Worm (Caenorhabditis elegans) whole organism, late embryonic: ENCODE data around the gene Y68A4A.13.

Experiments
- C08G9.2 ChIP-seq: sonication (generic microtip); optimal IDR thresholded peaks from 2 replicates; lab custom pipeline; 2016; ENCODE audit warnings: mild to moderate bottlenecking, missing genetic modification characterization, moderate library complexity, missing compliant biosample characterization
- F13H6.1 ChIP-seq: sonication (generic microtip); optimal IDR thresholded peaks from 2 replicates; lab custom pipeline; 2016; ENCODE audit warnings: missing genetic modification characterization, missing compliant biosample characterization
- K02D7.2 ChIP-seq: sonication (generic microtip); optimal IDR thresholded peaks from 2 replicates; lab custom pipeline; 2017; ENCODE audit warnings: mild to moderate bottlenecking, missing genetic modification characterization, missing compliant biosample characterization
- K09A11.1 ChIP-seq: sonication (generic microtip); optimal IDR thresholded peaks from 2 replicates; lab custom pipeline; 2017; ENCODE audit warnings: antibody characterized with exemption, mild to moderate bottlenecking, missing genetic modification characterization, missing compliant biosample characterization; ENCODE audit not compliant: insufficient read depth
- ahr-1 ChIP-seq: sonication (generic microtip); optimal IDR thresholded peaks from 2 replicates; lab custom pipeline; 2016; ENCODE audit warnings: missing genetic modification characterization, missing compliant biosample characterization
- ceh-14 ChIP-seq: sonication (generic microtip); optimal IDR thresholded peaks from 2 replicates; lab custom pipeline; 2016; ENCODE audit warnings: missing genotype, missing genetic modification characterization, missing compliant biosample characterization
- ceh-19 ChIP-seq: fragments of 200-800 bp; sonication (Bioruptor generic); optimal IDR thresholded peaks from 2 replicates; lab custom pipeline; 2018; ENCODE audit warnings: mild to moderate bottlenecking, missing genetic modification characterization, missing compliant biosample characterization
- ceh-2 ChIP-seq: sonication (generic microtip); optimal IDR thresholded peaks from 2 replicates; lab custom pipeline; 2016; ENCODE audit warnings: missing genotype, missing genetic modification characterization, missing compliant biosample characterization
- ceh-22 ChIP-seq: sonication (generic microtip); optimal IDR thresholded peaks from 2 replicates; lab custom pipeline; 2017; ENCODE audit warnings: missing biosample characterization, missing genetic modification characterization
- ceh-31 ChIP-seq: sonication (generic microtip); optimal IDR thresholded peaks from 2 replicates; lab custom pipeline; 2016; ENCODE audit warnings: missing genetic modification characterization, missing compliant biosample characterization
- ceh-45 ChIP-seq: fragments of 200-800 bp; sonication (Bioruptor generic); IDR thresholded peaks from 2 replicates; pipeline ENCODE4 v1.3.6; 2022; ENCODE audit warnings: missing genetic modification reagents, missing genetic modification characterization, missing compliant biosample characterization
- ceh-6 ChIP-seq: fragments of 200-800 bp; sonication (Bioruptor generic); optimal IDR thresholded peaks from 2 replicates; lab custom pipeline; 2018; ENCODE audit warnings: mild to moderate bottlenecking, missing genetic modification characterization, missing compliant biosample characterization
- ceh-9 ChIP-seq: sonication (generic microtip); optimal IDR thresholded peaks from 2 replicates; lab custom pipeline; 2016; ENCODE audit warnings: mild to moderate bottlenecking, missing genetic modification characterization, inconsistent platforms, missing compliant biosample characterization
- elt-2 ChIP-seq: sonication (generic microtip); optimal IDR thresholded peaks from 2 replicates; lab custom pipeline; 2016; ENCODE audit warnings: missing genetic modification reagents, missing genetic modification characterization, missing compliant biosample characterization
- ets-4 ChIP-seq: sonication (generic microtip); optimal IDR thresholded peaks from 2 replicates; lab custom pipeline; 2016; ENCODE audit warnings: missing genetic modification characterization, missing compliant biosample characterization
- fkh-10 ChIP-seq: fragments of 150-350 bp; optimal IDR thresholded peaks from 2 replicates; lab custom pipeline; 2014; ENCODE audit warnings: missing biosample characterization, missing genetic modification reagents, missing genetic modification characterization
- hlh-15 ChIP-seq: sonication (generic microtip); optimal IDR thresholded peaks from 2 replicates; lab custom pipeline; 2016; ENCODE audit warnings: missing genetic modification characterization, missing compliant biosample characterization
- hlh-30 ChIP-seq: sonication (generic microtip); optimal IDR thresholded peaks from 2 replicates; lab custom pipeline; 2017; ENCODE audit warnings: antibody characterized with exemption, missing genetic modification characterization, missing compliant biosample characterization; ENCODE audit not compliant: insufficient read depth
- hlh-6 ChIP-seq: sonication (generic microtip); optimal IDR thresholded peaks from 2 replicates; lab custom pipeline; 2016; ENCODE audit warnings: missing genotype, missing genetic modification characterization, missing compliant biosample characterization
- madf-2 ChIP-seq: sonication (generic microtip); optimal IDR thresholded peaks from 2 replicates; lab custom pipeline; 2017; ENCODE audit warnings: missing genetic modification characterization, missing compliant biosample characterization
- nfya-1 ChIP-seq: sonication (generic microtip); optimal IDR thresholded peaks from 2 replicates; lab custom pipeline; 2017; ENCODE audit warnings: missing genetic modification characterization, mild to moderate bottlenecking, missing compliant biosample characterization, antibody characterized with exemption, moderate library complexity
- pax-1 ChIP-seq: fragments of 150-350 bp; optimal IDR thresholded peaks from 2 replicates; lab custom pipeline; 2014; ENCODE audit warnings: missing biosample characterization, missing genetic modification characterization
- pha-2 ChIP-seq: sonication (generic microtip); optimal IDR thresholded peaks from 2 replicates; lab custom pipeline; 2017; ENCODE audit warnings: mild to moderate bottlenecking, missing genetic modification characterization, missing compliant biosample characterization
- rnt-1 ChIP-seq: sonication (generic microtip); optimal IDR thresholded peaks from 2 replicates; lab custom pipeline; 2016; ENCODE audit warnings: missing genetic modification characterization, missing compliant biosample characterization
- sdc-2 ChIP-seq: sonication (generic microtip); optimal IDR thresholded peaks from 2 replicates; lab custom pipeline; 2016; ENCODE audit warnings: missing genotype, missing genetic modification characterization, missing compliant biosample characterization
- syd-9 ChIP-seq: sonication (generic microtip); optimal IDR thresholded peaks from 2 replicates; lab custom pipeline; 2016; ENCODE audit warnings: mild to moderate bottlenecking, missing genetic modification characterization, moderate library complexity, missing compliant biosample characterization
- tbx-7 ChIP-seq: sonication (generic microtip); optimal IDR thresholded peaks from 2 replicates; lab custom pipeline; 2016; ENCODE audit warnings: missing genotype, missing genetic modification characterization, missing compliant biosample characterization
- ttx-3 ChIP-seq: sonication (generic microtip); optimal IDR thresholded peaks from 2 replicates; lab custom pipeline; 2016; ENCODE audit warnings: missing genetic modification reagents, missing genetic modification characterization, missing compliant biosample characterization
- unc-3 ChIP-seq, 2 experiments: fragments of 200-800 bp in 1 of 2; sonication (Bioruptor generic) in 1 of 2; sonication (generic microtip) in 1 of 2; conservative IDR thresholded peaks in 1 of 2; optimal IDR thresholded peaks in 1 of 2; 2 replicates each; pipeline versions ENCODE4 v1.3.6 to Lab custom; 2016 to 2022; ENCODE audit warnings: missing compliant biosample characterization in 2 of 2, missing genetic modification characterization in 2 of 2, missing genetic modification reagents in 1 of 2
- unc-42 ChIP-seq: sonication (generic microtip); optimal IDR thresholded peaks from 2 replicates; lab custom pipeline; 2016; ENCODE audit warnings: missing genotype, missing genetic modification characterization, missing compliant biosample characterization
- unc-86 ChIP-seq: sonication (generic microtip); optimal IDR thresholded peaks from 2 replicates; lab custom pipeline; 2016; ENCODE audit warnings: missing genetic modification characterization, missing compliant biosample characterization
- zip-5 ChIP-seq: sonication (generic microtip); optimal IDR thresholded peaks from 2 replicates; lab custom pipeline; 2016; ENCODE audit warnings: missing genetic modification characterization, missing compliant biosample characterization
- ztf-16 ChIP-seq: sonication (generic microtip); optimal IDR thresholded peaks from 2 replicates; lab custom pipeline; 2017; ENCODE audit warnings: missing genetic modification characterization, missing compliant biosample characterization

Y68A4A.13 gene

ce11 chrV:17170822-17171221 is 37.1 kb downstream of the Y68A4A.13 start, which contains the start of gene srw-51:
TSS of gene srw-51 (minus strand) at chrV:17170922.
- no peak for TF ChIP-seq ahr-1 (tag; lab: Kevin White, UChicago)
- TF ChIP-seq pha-2: no peak
- no peak for TF ChIP-seq ceh-9 (tag; lab: Kevin White, UChicago)
- TF ChIP-seq zip-5: no peak
- no peak for TF ChIP-seq madf-2
- TF ChIP-seq fkh-10 (GFP tag; lab: Kevin White, UChicago): no peak
- no peak for TF ChIP-seq pax-1 (tag; lab: Kevin White, UChicago)
- no peak for TF ChIP-seq ets-4
- no peak for TF ChIP-seq nfya-1 (tag; lab: Kevin White, UChicago)
- no peak for TF ChIP-seq unc-42
- no peak for TF ChIP-seq ceh-19 (GFP tag; lab: Kevin White, UChicago)

- no peak for TF ChIP-seq K09A11.1 (tag; lab: Kevin White, UChicago)
- no peak for TF ChIP-seq C08G9.2
- no peak for TF ChIP-seq K02D7.2 (tag; lab: Kevin White, UChicago)
- TF ChIP-seq elt-2 (tag; lab: Kevin White, UChicago): no peak
- TF ChIP-seq ceh-45 (GFP tag; lab: Robert Waterston, UW): no peak
- TF ChIP-seq ceh-31 (tag; lab: Kevin White, UChicago): no peak
- TF ChIP-seq, all 69 proteins: peak for 0
Measured at ce11 chrV:17167457-17167856, 40.5 kb downstream of the Y68A4A.13 start, which contains the start of gene srz-66. TSS of gene srz-66 (minus strand) at chrV:17167557.

- no peak for TF ChIP-seq hlh-30 (tag; lab: Kevin White, UChicago)
- no peak for TF ChIP-seq ztf-16
- TF ChIP-seq C08G9.2: no peak
- no peak for TF ChIP-seq ceh-2
- TF ChIP-seq F13H6.1: no peak
- TF ChIP-seq sdc-2 (tag; lab: Kevin White, UChicago): no peak
- TF ChIP-seq ceh-14: no peak
- TF ChIP-seq hlh-15 (tag; lab: Kevin White, UChicago): no peak
- no peak for TF ChIP-seq elt-2 (tag; lab: Kevin White, UChicago)
- no peak for TF ChIP-seq tbx-7 (tag; lab: Kevin White, UChicago)
- no peak for TF ChIP-seq ttx-3
- TF ChIP-seq hlh-6: no peak
- no peak for TF ChIP-seq ceh-22 (tag; lab: Kevin White, UChicago)
- no peak for TF ChIP-seq unc-3 (GFP tag; conservative IDR thresholded peaks at IDR 0.05; lab: Robert Waterston, UW)
- no peak for TF ChIP-seq unc-3 (tag; optimal IDR thresholded peaks at IDR 0.05; lab: Kevin White, UChicago)
- TF ChIP-seq pax-1 (tag; lab: Kevin White, UChicago): no peak
- TF ChIP-seq syd-9 (tag; lab: Kevin White, UChicago): no peak
- no peak for TF ChIP-seq ceh-6 (GFP tag; lab: Kevin White, UChicago)
- no peak for TF ChIP-seq unc-86 (tag; lab: Kevin White, UChicago)
- no peak for TF ChIP-seq rnt-1 (tag; lab: Kevin White, UChicago)
Measured at ce11 chrV:17165409-17165808, 42.5 kb downstream of the Y68A4A.13 start, which contains the start of gene srh-102. TSS of gene srh-102 (minus strand) at chrV:17165509.

- TF ChIP-seq tbx-7 (tag; lab: Kevin White, UChicago) (no peak), elt-2 (tag; lab: Kevin White, UChicago) (peak; percentile 58)
Measured at ce11 chrV:17159430-17159924, 48.5 kb downstream of the Y68A4A.13 start, which contains the start of gene F40D4.12. TSS of gene F40D4.12 (plus strand) at chrV:17159874.
